Fruit fly (Drosophila melanogaster) whole organism, embryonic: Measurements from ENCODE around the gene CG1774.
A peak's percentile ranks its signal among the peaks of the same experiment; 100 is the strongest.

Experiments used
- Asciz ChIP-seq: fragments of 200-800 bp; sonication (Bioruptor generic); optimal IDR thresholded peaks from 2 replicates; lab custom pipeline; 2017; ENCODE audit warnings: missing biosample characterization, mild to moderate bottlenecking, missing genetic modification characterization, missing genetic modification reagents
- CG10267 ChIP-seq: fragments of 200-800 bp; sonication (Bioruptor generic); optimal IDR thresholded peaks from 2 replicates; lab custom pipeline; 2018; ENCODE audit warnings: missing biosample characterization, mild to moderate bottlenecking, missing genetic modification characterization, moderate library complexity
- CG11504 ChIP-seq: fragments of 200-800 bp; sonication (Bioruptor generic); optimal IDR thresholded peaks from 3 replicates; lab custom pipeline; 2019; ENCODE audit warnings: missing biosample characterization, mild to moderate bottlenecking, missing genetic modification characterization, moderate library complexity
- CG11723 ChIP-seq: fragments of 200-800 bp; sonication (Bioruptor generic); optimal IDR thresholded peaks from 2 replicates; lab custom pipeline; 2017; ENCODE audit warnings: missing biosample characterization, mild to moderate bottlenecking, missing genetic modification characterization
- CG14667 ChIP-seq: fragments of 200-800 bp; sonication (Bioruptor generic); IDR thresholded peaks from 2 replicates; pipeline ENCODE4 v1.3.6; 2022; ENCODE audit warnings: missing biosample characterization, missing genetic modification characterization
- CG14965 ChIP-seq: fragments of 200-800 bp; sonication (Bioruptor generic); optimal IDR thresholded peaks from 2 replicates; lab custom pipeline; 2016; ENCODE audit warnings: missing biosample characterization, missing genetic modification characterization, borderline replicate concordance
- CG1529 ChIP-seq: fragments of 200-800 bp; sonication (Bioruptor generic); optimal IDR thresholded peaks from 3 replicates; lab custom pipeline; 2018; ENCODE audit warnings: missing biosample characterization, missing genetic modification characterization
- CG1603 ChIP-seq: fragments of 200-800 bp; sonication (Bioruptor generic); optimal IDR thresholded peaks from 2 replicates; lab custom pipeline; 2019; ENCODE audit warnings: missing biosample characterization, mild to moderate bottlenecking, missing genetic modification characterization, moderate library complexity
- CG18262 ChIP-seq: fragments of 200-800 bp; optimal IDR thresholded peaks from 3 replicates; lab custom pipeline; 2019; ENCODE audit warnings: missing biosample characterization, mild to moderate bottlenecking, missing genetic modification characterization, moderate library complexity
- CG2116 ChIP-seq: fragments of 200-800 bp; sonication (Bioruptor generic); optimal IDR thresholded peaks from 3 replicates; lab custom pipeline; 2018; ENCODE audit warnings: missing biosample characterization, mild to moderate bottlenecking, missing genetic modification characterization
- CG30020 ChIP-seq: fragments of 200-800 bp; optimal IDR thresholded peaks from 2 replicates; lab custom pipeline; 2019; ENCODE audit warnings: missing biosample characterization, mild to moderate bottlenecking, missing genetic modification characterization, moderate library complexity
- CG33213 ChIP-seq: fragments of 200-800 bp; sonication (Bioruptor generic); optimal IDR thresholded peaks from 3 replicates; lab custom pipeline; 2016; ENCODE audit warnings: missing biosample characterization, missing genetic modification characterization
- CG7987 ChIP-seq: fragments of 200-800 bp; sonication (Bioruptor generic); optimal IDR thresholded peaks from 2 replicates; lab custom pipeline; 2018; ENCODE audit warnings: missing biosample characterization, mild to moderate bottlenecking, missing genetic modification characterization, moderate library complexity
- CG8924 ChIP-seq: fragments of 200-800 bp; optimal IDR thresholded peaks from 3 replicates; lab custom pipeline; 2019; ENCODE audit warnings: missing biosample characterization, mild to moderate bottlenecking, missing genetic modification characterization, moderate library complexity
- CG9797 ChIP-seq: fragments of 200-800 bp; sonication (Bioruptor generic); optimal IDR thresholded peaks from 3 replicates; lab custom pipeline; 2018; ENCODE audit warnings: missing biosample characterization, mild to moderate bottlenecking, missing genetic modification characterization
- CTCF ChIP-seq: fragments of 200-800 bp; sonication (Bioruptor generic); optimal IDR thresholded peaks from 2 replicates; lab custom pipeline; 2017; ENCODE audit warnings: missing biosample characterization, mild to moderate bottlenecking, missing genetic modification characterization, moderate library complexity
- CkIIα-i1 ChIP-seq: fragments of 200-800 bp; sonication (Bioruptor generic); IDR thresholded peaks from 2 replicates; pipeline ENCODE4 v1.3.6; 2022; ENCODE audit warnings: missing biosample characterization, missing genetic modification characterization
- D ChIP-seq, 2 experiments: fragments of 200-800 bp in 1 of 2; fragments of >200 bp in 1 of 2; sonication (Bioruptor generic) in 1 of 2; optimal IDR thresholded peaks; 2 replicates in 1 of 2; 3 replicates in 1 of 2; lab custom pipeline; 2017; ENCODE audit warnings: mild to moderate bottlenecking in 1 of 2, missing biosample characterization in 1 of 2, missing genetic modification characterization in 1 of 2, missing genetic modification reagents in 1 of 2
- Deaf1 ChIP-seq: fragments of 200-800 bp; optimal IDR thresholded peaks from 3 replicates; lab custom pipeline; 2019; ENCODE audit warnings: missing biosample characterization, mild to moderate bottlenecking, missing genetic modification characterization, moderate library complexity
- Dll ChIP-seq: fragments of 200-800 bp; sonication (Bioruptor generic); IDR thresholded peaks from 4 replicates; pipeline ENCODE4 v1.3.6; 2022; ENCODE audit warnings: missing biosample characterization, missing genetic modification characterization; ENCODE audit not compliant: partially characterized antibody
- Dp ChIP-seq: fragments of 200-800 bp; sonication (Bioruptor generic); optimal IDR thresholded peaks from 2 replicates; lab custom pipeline; 2018; ENCODE audit warnings: missing biosample characterization, mild to moderate bottlenecking, missing genetic modification characterization, moderate library complexity
- Ets97D ChIP-seq: fragments of 200-800 bp; sonication (Bioruptor generic); optimal IDR thresholded peaks from 3 replicates; lab custom pipeline; 2016; ENCODE audit warnings: missing biosample characterization, missing genetic modification characterization
- Hand ChIP-seq: fragments of 200-800 bp; sonication (Bioruptor generic); optimal IDR thresholded peaks from 2 replicates; lab custom pipeline; 2017; ENCODE audit warnings: mild to moderate bottlenecking, missing biosample characterization, missing genetic modification reagents, missing genetic modification characterization
- Pdp1 ChIP-seq, 2 experiments: fragments of 200-800 bp; sonication (Bioruptor generic); optimal IDR thresholded peaks; 3 replicates each; lab custom pipeline; 2016; ENCODE audit warnings: missing biosample characterization in 2 of 2, missing genetic modification characterization in 2 of 2, mild to moderate bottlenecking in 1 of 2, moderate library complexity in 1 of 2
- Rfx ChIP-seq: fragments of 200-800 bp; sonication (Bioruptor generic); IDR thresholded peaks from 2 replicates; pipeline ENCODE4 v1.3.6; 2022; ENCODE audit warnings: missing biosample characterization, missing genetic modification characterization
- Rx ChIP-seq: fragments of 200-800 bp; sonication (Bioruptor generic); IDR thresholded peaks from 2 replicates; pipeline ENCODE4 v1.3.6; 2022; ENCODE audit warnings: missing biosample characterization, missing genetic modification characterization
- Sin3A ChIP-seq: fragments of >200 bp; optimal IDR thresholded peaks from 2 replicates; lab custom pipeline; 2018
- Sry-δ ChIP-seq: fragments of 200-800 bp; sonication (Bioruptor generic); optimal IDR thresholded peaks from 2 replicates; lab custom pipeline; 2016; ENCODE audit warnings: missing biosample characterization, missing genetic modification characterization
- abd-A ChIP-seq: fragments of 200-800 bp; sonication (Bioruptor generic); optimal IDR thresholded peaks from 3 replicates; lab custom pipeline; 2019; ENCODE audit warnings: missing biosample characterization, mild to moderate bottlenecking, missing genetic modification characterization, moderate library complexity
- az2 ChIP-seq: fragments of 200-800 bp; sonication (Bioruptor generic); optimal IDR thresholded peaks from 3 replicates; lab custom pipeline; 2016; ENCODE audit warnings: missing biosample characterization, missing genetic modification characterization
- bab2 ChIP-seq: fragments of 200-800 bp; sonication (Bioruptor generic); optimal IDR thresholded peaks from 2 replicates; lab custom pipeline; 2016; ENCODE audit warnings: missing biosample characterization, missing genetic modification characterization
- dm ChIP-seq: fragments of 200-800 bp; sonication (Bioruptor generic); optimal IDR thresholded peaks from 3 replicates; lab custom pipeline; 2016; ENCODE audit warnings: missing biosample characterization, missing genetic modification characterization
- ewg ChIP-seq: fragments of 200-800 bp; sonication (Bioruptor generic); optimal IDR thresholded peaks from 3 replicates; lab custom pipeline; 2017; ENCODE audit warnings: mild to moderate bottlenecking, missing biosample characterization, missing genetic modification reagents, missing genetic modification characterization
- exex ChIP-seq: fragments of 200-800 bp; sonication (Bioruptor generic); optimal IDR thresholded peaks from 4 replicates; lab custom pipeline; 2018; ENCODE audit warnings: missing biosample characterization, mild to moderate bottlenecking, missing genetic modification characterization, moderate library complexity
- gcm2 ChIP-seq: fragments of 200-800 bp; sonication (Bioruptor generic); optimal IDR thresholded peaks from 2 replicates; lab custom pipeline; 2016; ENCODE audit warnings: missing biosample characterization, missing genetic modification characterization
- grn ChIP-seq: fragments of 200-800 bp; sonication (Bioruptor generic); optimal IDR thresholded peaks from 3 replicates; lab custom pipeline; 2017; ENCODE audit warnings: missing biosample characterization, missing genetic modification characterization
- hb ChIP-seq: fragments of 200-800 bp; sonication (Bioruptor generic); IDR thresholded peaks from 3 replicates; pipeline ENCODE4 v1.3.6; 2022; ENCODE audit warnings: missing biosample characterization, missing genetic modification characterization; ENCODE audit not compliant: partially characterized antibody
- oc ChIP-seq: fragments of 200-800 bp; sonication (Bioruptor generic); optimal IDR thresholded peaks from 2 replicates; lab custom pipeline; 2018; ENCODE audit warnings: missing biosample characterization, mild to moderate bottlenecking, missing genetic modification characterization, moderate library complexity
- org-1 ChIP-seq: fragments of 200-800 bp; sonication (Bioruptor generic); optimal IDR thresholded peaks from 2 replicates; lab custom pipeline; 2017; ENCODE audit warnings: missing biosample characterization, missing genetic modification characterization
- phol ChIP-seq: fragments of 200-800 bp; sonication (Bioruptor generic); optimal IDR thresholded peaks from 3 replicates; lab custom pipeline; 2018; ENCODE audit warnings: missing biosample characterization, mild to moderate bottlenecking, missing genetic modification characterization, moderate library complexity
- pnt ChIP-seq: fragments of 200-800 bp; sonication (Bioruptor generic); optimal IDR thresholded peaks from 3 replicates; lab custom pipeline; 2016; ENCODE audit warnings: missing biosample characterization, missing genetic modification characterization
- pros ChIP-seq: fragments of 200-800 bp; sonication (Bioruptor generic); optimal IDR thresholded peaks from 3 replicates; lab custom pipeline; 2019; ENCODE audit warnings: missing biosample characterization, mild to moderate bottlenecking, missing genetic modification characterization, moderate library complexity
- psq ChIP-seq: fragments of 200-800 bp; sonication (Bioruptor generic); optimal IDR thresholded peaks from 2 replicates; lab custom pipeline; 2017; ENCODE audit warnings: missing biosample characterization, missing genetic modification characterization
- pzg ChIP-seq: fragments of 200-800 bp; sonication (Bioruptor generic); optimal IDR thresholded peaks from 3 replicates; lab custom pipeline; 2018; ENCODE audit warnings: missing biosample characterization, mild to moderate bottlenecking, missing genetic modification characterization, moderate library complexity
- scrt ChIP-seq: fragments of 200-800 bp; sonication (Bioruptor generic); optimal IDR thresholded peaks from 2 replicates; lab custom pipeline; 2018; ENCODE audit warnings: missing biosample characterization, mild to moderate bottlenecking, missing genetic modification characterization, moderate library complexity
- stwl ChIP-seq: fragments of 200-800 bp; sonication (Bioruptor generic); optimal IDR thresholded peaks from 3 replicates; lab custom pipeline; 2018; ENCODE audit warnings: missing biosample characterization, mild to moderate bottlenecking, missing genetic modification characterization, moderate library complexity
- tgo ChIP-seq: fragments of 200-800 bp; sonication (Bioruptor generic); IDR thresholded peaks from 3 replicates; pipeline ENCODE4 v1.3.6; 2022; ENCODE audit warnings: missing biosample characterization, missing genetic modification characterization
- unpg ChIP-seq: fragments of 200-800 bp; sonication (Bioruptor generic); optimal IDR thresholded peaks from 3 replicates; lab custom pipeline; 2018; ENCODE audit warnings: missing biosample characterization, mild to moderate bottlenecking, missing genetic modification characterization, moderate library complexity

The CG1774 gene

DNA sequence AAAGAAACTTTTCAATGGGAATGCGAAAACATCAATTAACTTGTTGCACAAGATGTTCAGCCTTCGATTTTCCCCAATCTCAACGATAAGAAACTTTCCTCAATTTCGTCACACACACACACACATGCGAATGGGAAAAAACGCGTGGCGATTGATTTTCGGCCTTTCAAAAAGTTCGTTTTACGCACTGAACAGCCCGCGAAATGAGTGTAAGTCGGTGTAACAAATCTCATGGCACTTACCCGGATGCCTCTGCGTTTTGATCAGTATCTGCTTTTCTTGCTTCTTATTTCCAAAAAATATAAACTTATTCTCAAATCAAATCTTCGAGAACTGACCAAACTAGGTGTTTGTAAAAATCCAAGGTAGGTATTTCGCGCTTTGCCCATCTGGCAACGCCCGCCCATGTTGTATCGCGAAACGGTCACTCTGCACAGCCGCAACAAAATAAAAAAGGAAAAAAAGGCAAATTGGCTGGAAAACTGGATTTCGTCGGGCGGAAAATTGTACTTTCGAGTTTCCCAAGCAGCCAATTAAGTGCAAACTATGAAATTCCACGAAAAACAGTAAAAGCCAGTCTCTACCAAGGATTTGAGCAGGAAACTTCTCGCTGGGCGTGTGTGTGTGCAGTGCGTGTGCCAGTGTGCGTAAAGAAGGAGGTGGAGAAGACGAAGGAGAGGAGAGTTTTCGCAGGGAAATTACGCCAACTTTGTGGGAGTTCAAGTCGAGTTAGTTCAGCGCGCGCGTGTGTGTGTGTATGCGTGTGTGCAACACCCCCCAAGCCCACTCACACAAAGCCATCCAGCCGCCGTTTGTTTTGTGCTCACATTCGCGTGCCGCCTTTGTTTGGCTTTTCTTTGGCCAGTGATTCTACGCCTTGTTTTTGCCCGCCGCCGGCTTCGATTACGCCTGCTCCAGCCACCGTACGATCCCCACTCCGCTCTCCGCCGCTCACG is 18.3 kb downstream of the CG1774 start, which contains the start of gene Med (continued):
- peak; percentile 37 for TF ChIP-seq CG8924 (tag; lab: Kevin White, UChicago)
- TF ChIP-seq CG11723 (GFP tag; lab: Kevin White, UChicago), result no peak
- peak; percentile 96 for TF ChIP-seq CG9797 (GFP tag; lab: Kevin White, UChicago)
- peak; percentile 50 for TF ChIP-seq pros
- TF ChIP-seq gcm2 (GFP tag; lab: Kevin White, UChicago), result no peak
- TF ChIP-seq psq, result peak; percentile 40
- no peak for TF ChIP-seq Rfx (GFP tag; lab: Robert Waterston, UW)
- TF ChIP-seq Dp (GFP tag; lab: Kevin White, UChicago), result peak; percentile 55
- TF ChIP-seq CG10267 (tag; lab: Kevin White, UChicago), result peak; percentile 42
- peak; percentile 89 for TF ChIP-seq pzg (GFP tag; lab: Kevin White, UChicago)
- no peak for TF ChIP-seq CG1529 (GFP tag; lab: Kevin White, UChicago)
- TF ChIP-seq abd-A (tag; lab: Kevin White, UChicago), result no peak
- no peak for TF ChIP-seq CG14965 (GFP tag; lab: Kevin White, UChicago)
- peak; percentile 36 for TF ChIP-seq phol (tag; lab: Kevin White, UChicago)
- no peak for TF ChIP-seq Deaf1 (tag; lab: Kevin White, UChicago)
- TF ChIP-seq CG7987 (GFP tag; lab: Kevin White, UChicago), result no peak
- peak; percentile 67 for TF ChIP-seq CG1603 (tag; lab: Kevin White, UChicago)
- peak; percentile 91 for TF ChIP-seq Sin3A (lab: Kevin White, UChicago)
- TF ChIP-seq grn (GFP tag; lab: Kevin White, UChicago), result peak; percentile 55
- TF ChIP-seq Asciz (GFP tag; lab: Kevin White, UChicago), result no peak
- peak in 1 of 2 experiments; percentile 86 for TF ChIP-seq Pdp1 (GFP tag; optimal IDR thresholded peaks at IDR 0.05; lab: Kevin White, UChicago)
- TF ChIP-seq CTCF (GFP tag; lab: Kevin White, UChicago), result peak; percentile 4
- TF ChIP-seq CG30020 (tag; lab: Kevin White, UChicago), result peak; percentile 40
- no peak for TF ChIP-seq az2 (GFP tag; lab: Kevin White, UChicago)
- TF ChIP-seq Sry-δ (GFP tag; lab: Kevin White, UChicago), result peak; percentile 48
- no peak for TF ChIP-seq Rx
- TF ChIP-seq org-1 (GFP tag; lab: Kevin White, UChicago), result no peak
- TF ChIP-seq CG11504 (tag; lab: Kevin White, UChicago), result peak; percentile 36
- TF ChIP-seq hb (GFP tag; lab: Robert Waterston, UW), result no peak
- TF ChIP-seq stwl (tag; lab: Kevin White, UChicago), result peak; percentile 55
- TF ChIP-seq oc (tag; lab: Kevin White, UChicago), result no peak
- TF ChIP-seq CG18262 (tag; lab: Kevin White, UChicago), result peak; percentile 22
- TF ChIP-seq Hand (GFP tag; lab: Kevin White, UChicago), result no peak
- peak; percentile 51 for TF ChIP-seq CG2116 (GFP tag; lab: Kevin White, UChicago)
- TF ChIP-seq CG14667 (GFP tag; lab: Robert Waterston, UW), result no peak
- TF ChIP-seq CG33213 (GFP tag; lab: Kevin White, UChicago), result peak; percentile 49
- no peak for TF ChIP-seq Dll (GFP tag; lab: Robert Waterston, UW)
- no peak for TF ChIP-seq bab2 (GFP tag; lab: Kevin White, UChicago)
- TF ChIP-seq unpg (GFP tag; lab: Kevin White, UChicago), result no peak
- peak; percentile 62 for TF ChIP-seq scrt (GFP tag; lab: Kevin White, UChicago)
- TF ChIP-seq tgo (GFP tag; lab: Robert Waterston, UW), result no peak
- no peak for TF ChIP-seq pnt (GFP tag; lab: Kevin White, UChicago)
- TF ChIP-seq Ets97D (GFP tag; lab: Kevin White, UChicago), result peak; percentile 72
- TF ChIP-seq CkIIα-i1, result no peak
- peak; percentile 58 for TF ChIP-seq D (optimal IDR thresholded peaks at IDR 0.05; lab: Kevin White, UChicago)
- TF ChIP-seq D (GFP tag; optimal IDR thresholded peaks at IDR 0.05; lab: Kevin White, UChicago), result no peak
- TF ChIP-seq dm (GFP tag; lab: Kevin White, UChicago), result peak; percentile 81
- peak; percentile 65 for TF ChIP-seq ewg (GFP tag; lab: Kevin White, UChicago)
- TF ChIP-seq exex, result peak; percentile 45
